Worm (Caenorhabditis elegans): ENCODE results near the gene gcy-31.

The gcy-31 gene

DNA sequence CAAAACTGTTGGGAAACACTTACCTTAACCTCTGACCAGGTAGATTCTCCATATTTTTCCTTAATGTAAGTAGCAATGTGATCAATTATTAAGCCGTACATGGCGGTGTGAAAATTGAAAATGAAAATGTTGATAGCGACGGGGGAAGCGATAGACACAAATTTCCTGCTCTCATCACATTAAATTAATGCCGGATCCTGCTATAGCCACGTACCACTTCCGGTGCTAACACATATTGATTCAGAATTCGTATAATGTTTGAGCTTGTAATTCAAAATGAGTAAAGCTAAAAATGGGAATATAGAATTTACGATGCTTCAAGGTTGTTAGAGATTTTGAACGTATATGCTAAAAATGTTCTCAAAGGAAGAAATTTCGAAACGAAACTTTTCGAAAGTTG lies at the start of gene gcy-31:
gcy-31 (minus strand) TSS at position 101 of the 400 bp plus-strand sequence.
- TF ChIP-seq sea-1 (GFP tag; conservative IDR thresholded peaks at IDR 0.05) (no peak), tbx-37 (GFP tag; conservative IDR thresholded peaks at IDR 0.05) (no peak), ceh-13 (GFP tag; optimal IDR thresholded peaks at IDR 0.05) (no peak), aly-1 (tag; optimal IDR thresholded peaks at IDR 0.05) (no peak), ets-7 (tag; optimal IDR thresholded peaks at IDR 0.05) (no peak), hmbx-1 (tag; optimal IDR thresholded peaks at IDR 0.05) (no peak), hnd-1 (tag; optimal IDR thresholded peaks at IDR 0.05) (no peak), tra-4 (tag; optimal IDR thresholded peaks at IDR 0.05) (no peak), scrt-1 (GFP tag; IDR thresholded peaks at IDR 0.05) (no peak)

DNA sequence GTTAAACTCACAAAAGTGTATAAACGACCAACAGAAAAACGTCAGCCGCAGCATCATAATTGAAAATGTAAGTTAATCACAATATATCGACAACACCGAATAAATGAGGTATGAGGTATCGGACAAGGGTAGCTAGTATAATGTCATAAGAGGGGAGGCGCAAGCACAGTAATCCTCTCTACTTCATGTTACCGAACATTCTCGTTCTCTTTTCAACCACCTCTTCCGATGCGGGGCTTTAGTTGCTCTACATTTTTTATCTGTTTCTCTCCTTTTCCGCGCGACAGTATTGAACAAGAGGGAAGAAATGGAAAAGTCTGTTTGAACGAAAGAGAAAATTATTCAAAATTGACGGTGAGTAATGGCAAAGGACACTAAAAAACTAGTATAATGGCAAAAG lies 48.6 kb upstream of the gcy-31 start, which contains the start of gene R04B3.3:
R04B3.3 (minus strand) TSS at position 101 of the 400 bp plus-strand sequence.
- TF ChIP-seq tbx-37 (GFP tag; conservative IDR thresholded peaks at IDR 0.05) = no peak
- TF ChIP-seq F13C5.2 (tag; optimal IDR thresholded peaks at IDR 0.05) = no peak
- TF ChIP-seq ama-1 (optimal IDR thresholded peaks at IDR 0.05) = no peak
- TF ChIP-seq ceh-13 (GFP tag; optimal IDR thresholded peaks at IDR 0.05) = no peak
- TF ChIP-seq pes-1 (GFP tag; IDR thresholded peaks at IDR 0.05) = no peak
- TF ChIP-seq hnd-1 (tag; optimal IDR thresholded peaks at IDR 0.05) = no peak
- TF ChIP-seq scrt-1 (GFP tag; IDR thresholded peaks at IDR 0.05) = no peak
- TF ChIP-seq tra-4 (tag; optimal IDR thresholded peaks at IDR 0.05) = no peak
- TF ChIP-seq hmbx-1 (tag; optimal IDR thresholded peaks at IDR 0.05) = no peak
- no peak for TF ChIP-seq ceh-36 (tag; optimal IDR thresholded peaks at IDR 0.05)
- no peak for TF ChIP-seq ets-7 (tag; optimal IDR thresholded peaks at IDR 0.05)
- TF ChIP-seq hmg-4 (GFP tag; optimal IDR thresholded peaks at IDR 0.05) = no peak
- no peak for TF ChIP-seq tbx-11 (GFP tag; IDR thresholded peaks at IDR 0.05)
- TF ChIP-seq sea-1 (GFP tag; conservative IDR thresholded peaks at IDR 0.05) = no peak
- no peak for TF ChIP-seq flt-1 (GFP tag; IDR thresholded peaks at IDR 0.05)
- TF ChIP-seq aly-1 (tag; optimal IDR thresholded peaks at IDR 0.05) = no peak
- no peak for TF ChIP-seq B0310.2 (tag; optimal IDR thresholded peaks at IDR 0.05)

DNA sequence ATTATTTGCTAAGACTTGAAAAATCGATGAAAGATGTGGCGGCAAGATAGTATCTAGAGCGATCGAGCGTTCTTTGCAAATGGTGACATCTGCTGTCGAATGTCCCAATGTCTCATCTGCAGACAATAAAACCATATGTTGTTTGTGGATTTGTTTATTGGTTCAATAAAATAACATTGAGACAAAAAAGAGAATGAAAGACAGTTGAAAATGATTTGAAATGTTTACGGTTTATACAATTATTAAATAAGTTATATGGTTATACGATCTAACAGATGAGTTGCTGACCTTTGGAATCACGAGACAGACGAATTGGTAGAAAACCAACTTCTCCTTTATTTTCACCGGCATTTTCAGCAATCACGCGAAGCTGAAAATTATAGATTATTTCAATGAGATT lies 46.3 kb upstream of the gcy-31 start, which contains the start of gene R04B3.2:
R04B3.2 (minus strand) TSS at position 101 of the 400 bp plus-strand sequence.
- no peak for TF ChIP-seq ceh-13 (GFP tag; optimal IDR thresholded peaks at IDR 0.05)
- no peak for TF ChIP-seq hmg-4 (GFP tag; optimal IDR thresholded peaks at IDR 0.05)
- TF ChIP-seq flt-1 (GFP tag; IDR thresholded peaks at IDR 0.05) = no peak
- TF ChIP-seq pes-1 (GFP tag; IDR thresholded peaks at IDR 0.05) = no peak
- TF ChIP-seq sea-1 (GFP tag; conservative IDR thresholded peaks at IDR 0.05) = no peak
- TF ChIP-seq hnd-1 (tag; optimal IDR thresholded peaks at IDR 0.05) = no peak
- no peak for TF ChIP-seq F13C5.2 (tag; optimal IDR thresholded peaks at IDR 0.05)
- TF ChIP-seq ceh-36 (tag; optimal IDR thresholded peaks at IDR 0.05) = no peak
- no peak for TF ChIP-seq tbx-11 (GFP tag; IDR thresholded peaks at IDR 0.05)
- TF ChIP-seq B0310.2 (tag; optimal IDR thresholded peaks at IDR 0.05) = no peak
- TF ChIP-seq hmbx-1 (tag; optimal IDR thresholded peaks at IDR 0.05) = no peak
- no peak for TF ChIP-seq ama-1 (optimal IDR thresholded peaks at IDR 0.05)
- TF ChIP-seq tbx-37 (GFP tag; conservative IDR thresholded peaks at IDR 0.05) = no peak
- TF ChIP-seq ets-7 (tag; optimal IDR thresholded peaks at IDR 0.05) = no peak
- TF ChIP-seq tra-4 (tag; optimal IDR thresholded peaks at IDR 0.05) = no peak

DNA sequence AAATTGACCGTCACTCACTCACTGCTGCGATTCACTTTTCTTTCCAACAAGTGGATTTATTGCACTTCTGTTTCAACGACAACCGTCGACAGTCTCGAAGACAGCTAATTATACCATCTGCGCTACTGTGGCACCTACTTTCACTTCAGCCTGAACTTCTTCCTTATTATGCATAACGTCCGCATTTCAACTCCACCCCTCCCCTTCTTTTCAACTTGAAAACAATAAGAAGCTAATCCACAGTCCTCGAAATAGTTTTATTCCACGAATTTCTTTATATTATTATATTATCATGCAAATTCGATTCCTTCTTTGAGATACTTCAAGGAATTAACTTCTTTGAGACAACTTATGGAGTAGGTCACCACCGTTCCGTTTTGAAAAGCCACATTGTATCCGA lies 44.0 kb upstream of the gcy-31 start, which contains the start of gene R04B3.1:
R04B3.1 (minus strand) TSS at position 101 of the 400 bp plus-strand sequence.
- TF ChIP-seq sea-1 (GFP tag; conservative IDR thresholded peaks at IDR 0.05) (no peak), F13C5.2 (tag; optimal IDR thresholded peaks at IDR 0.05) (no peak), pes-1 (GFP tag; IDR thresholded peaks at IDR 0.05) (no peak), hnd-1 (tag; optimal IDR thresholded peaks at IDR 0.05) (no peak), hmbx-1 (tag; optimal IDR thresholded peaks at IDR 0.05) (no peak), ets-7 (tag; optimal IDR thresholded peaks at IDR 0.05) (no peak), hmg-4 (GFP tag; optimal IDR thresholded peaks at IDR 0.05) (no peak), ceh-13 (GFP tag; optimal IDR thresholded peaks at IDR 0.05) (no peak), tra-4 (tag; optimal IDR thresholded peaks at IDR 0.05) (no peak)

DNA sequence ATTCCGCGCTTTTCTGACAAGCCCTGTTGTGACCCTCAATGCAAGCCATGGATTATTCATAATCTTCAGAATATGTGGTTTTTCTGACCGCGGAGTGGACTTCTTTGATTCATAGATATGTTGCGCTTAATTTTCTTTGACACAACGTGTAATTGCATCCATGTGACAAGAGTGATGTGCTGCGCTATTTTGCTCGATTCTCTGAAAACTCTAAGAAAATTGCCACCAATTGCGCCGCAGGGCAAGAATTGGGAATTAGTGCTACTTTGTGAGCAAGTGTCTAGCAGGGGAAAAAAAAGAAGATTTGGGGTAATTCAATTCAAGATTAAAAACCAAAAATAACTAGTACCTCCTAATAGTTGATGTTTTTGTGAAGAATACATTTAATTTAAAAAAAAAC lies 36.8 kb upstream of the gcy-31 start:
- TF ChIP-seq sea-1 (GFP tag; conservative IDR thresholded peaks at IDR 0.05) (no peak), F13C5.2 (tag; optimal IDR thresholded peaks at IDR 0.05) (no peak), hmbx-1 (tag; optimal IDR thresholded peaks at IDR 0.05) (no peak)

DNA sequence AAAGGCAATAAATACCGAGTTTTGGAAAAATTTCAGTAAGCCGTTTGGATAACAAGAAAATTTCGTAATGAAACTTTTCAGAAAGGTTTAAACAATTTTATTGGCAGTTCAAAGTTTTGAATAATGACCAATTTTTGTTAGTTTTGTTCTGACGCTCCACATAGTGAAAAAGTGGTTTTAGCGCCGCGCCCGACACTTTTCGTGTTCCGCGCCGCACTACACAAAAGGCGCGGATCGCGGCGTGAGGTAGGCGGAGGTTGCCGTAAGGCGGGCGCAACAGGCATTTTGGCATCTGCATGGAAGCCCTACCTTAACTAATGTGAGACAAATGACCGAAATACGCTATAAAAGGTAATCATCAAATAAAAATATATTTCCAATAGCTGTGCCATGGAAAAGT lies 34.4 kb upstream of the gcy-31 start:
- TF ChIP-seq ceh-36 (tag; optimal IDR thresholded peaks at IDR 0.05) (no peak), B0310.2 (tag; optimal IDR thresholded peaks at IDR 0.05) (no peak), tbx-11 (GFP tag; IDR thresholded peaks at IDR 0.05) (no peak), hnd-1 (tag; optimal IDR thresholded peaks at IDR 0.05) (no peak), hmbx-1 (tag; optimal IDR thresholded peaks at IDR 0.05) (no peak), ama-1 (optimal IDR thresholded peaks at IDR 0.05) (no peak), hmg-4 (GFP tag; optimal IDR thresholded peaks at IDR 0.05) (no peak)

DNA sequence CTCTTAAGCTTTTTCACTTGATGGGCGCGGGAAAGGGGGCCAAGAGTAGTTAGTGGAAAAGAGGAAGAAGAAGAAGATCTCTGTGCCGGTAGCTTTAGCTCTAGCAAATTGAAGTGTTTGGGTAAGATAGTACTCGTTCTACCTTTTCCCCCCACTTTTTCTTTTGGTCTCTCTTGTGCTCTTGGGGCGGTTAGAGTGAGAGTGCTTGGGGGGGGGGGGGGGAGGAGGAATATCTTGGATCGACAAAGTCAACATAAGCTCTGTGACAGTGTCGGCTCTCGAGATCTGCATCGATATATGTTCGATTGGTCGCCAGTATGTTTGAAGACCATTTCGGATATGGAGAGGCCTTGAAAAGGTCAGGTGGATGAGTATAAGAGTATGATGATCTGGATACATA lies 32.5 kb upstream of the gcy-31 start, which contains the start of gene fox-1:
fox-1 (minus strand) TSS at position 101 of the 400 bp plus-strand sequence.
- TF ChIP-seq pes-1 (GFP tag; IDR thresholded peaks at IDR 0.05) (no peak), aly-1 (tag; optimal IDR thresholded peaks at IDR 0.05) (no peak), ets-7 (tag; optimal IDR thresholded peaks at IDR 0.05) (no peak), sea-1 (GFP tag; conservative IDR thresholded peaks at IDR 0.05) (no peak), ceh-13 (GFP tag; optimal IDR thresholded peaks at IDR 0.05) (no peak), F13C5.2 (tag; optimal IDR thresholded peaks at IDR 0.05) (no peak)

DNA sequence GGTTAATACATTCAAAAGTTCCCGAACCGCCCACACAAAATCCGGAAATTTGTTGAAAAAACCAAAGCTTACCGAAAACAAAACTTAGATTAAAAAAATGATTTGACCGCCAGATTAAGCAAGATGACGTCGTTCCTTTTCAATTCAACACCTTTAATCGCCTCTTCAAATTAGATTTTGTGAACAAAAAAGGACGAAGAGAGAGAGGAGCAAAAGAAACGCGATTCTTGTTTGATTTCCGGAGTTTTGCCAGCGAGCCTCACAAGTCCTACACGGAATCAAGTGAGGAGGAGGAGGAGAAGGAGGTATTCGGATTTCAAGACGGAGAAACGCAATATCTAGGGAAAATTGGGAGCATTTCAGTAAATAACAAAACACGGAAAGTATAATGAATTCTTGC lies 30.2 kb upstream of the gcy-31 start:
- no peak for TF ChIP-seq hmbx-1 (tag; optimal IDR thresholded peaks at IDR 0.05)
- TF ChIP-seq sea-1 (GFP tag; conservative IDR thresholded peaks at IDR 0.05) = no peak
- TF ChIP-seq pes-1 (GFP tag; IDR thresholded peaks at IDR 0.05) = no peak
- TF ChIP-seq tbx-37 (GFP tag; conservative IDR thresholded peaks at IDR 0.05) = no peak
- TF ChIP-seq tbx-11 (GFP tag; IDR thresholded peaks at IDR 0.05) = no peak
- TF ChIP-seq ceh-13 (GFP tag; optimal IDR thresholded peaks at IDR 0.05) = no peak
- TF ChIP-seq ama-1 (optimal IDR thresholded peaks at IDR 0.05) = no peak
- TF ChIP-seq ceh-36 (tag; optimal IDR thresholded peaks at IDR 0.05) = no peak
- no peak for TF ChIP-seq aly-1 (tag; optimal IDR thresholded peaks at IDR 0.05)
- TF ChIP-seq scrt-1 (GFP tag; IDR thresholded peaks at IDR 0.05) = no peak
- TF ChIP-seq tra-4 (tag; optimal IDR thresholded peaks at IDR 0.05) = no peak
- no peak for TF ChIP-seq ets-7 (tag; optimal IDR thresholded peaks at IDR 0.05)
- TF ChIP-seq hnd-1 (tag; optimal IDR thresholded peaks at IDR 0.05) = no peak
- TF ChIP-seq flt-1 (GFP tag; IDR thresholded peaks at IDR 0.05) = no peak
- no peak for TF ChIP-seq B0310.2 (tag; optimal IDR thresholded peaks at IDR 0.05)
- TF ChIP-seq F13C5.2 (tag; optimal IDR thresholded peaks at IDR 0.05) = no peak
- no peak for TF ChIP-seq hmg-4 (GFP tag; optimal IDR thresholded peaks at IDR 0.05)

Measured in whole organism, early embryonic.